Worm (Caenorhabditis elegans) whole organism, L4 larva: ENCODE data around the gene F38B7.11.
A peak's percentile ranks its signal among the peaks of the same experiment; 100 is the strongest.

Experiments used
- D1046.2 ChIP-seq: fragments of 200-800 bp; sonication (Bioruptor generic); IDR thresholded peaks from 2 replicates; pipeline ENCODE4 v1.3.6; 2022; ENCODE audit warnings: missing genetic modification characterization, missing compliant biosample characterization
- Y5F2A.4 ChIP-seq: fragments of 200-800 bp; sonication (Bioruptor generic); optimal IDR thresholded peaks from 2 replicates; lab custom pipeline; 2018; ENCODE audit warnings: mild to moderate bottlenecking, missing genetic modification characterization, missing compliant biosample characterization
- ama-1 ChIP-seq: fragments of 150-350 bp; optimal IDR thresholded peaks from 2 replicates; lab custom pipeline; 2014; ENCODE audit warnings: inconsistent platforms, mixed read lengths
- arid-1 ChIP-seq: fragments of 200-800 bp; sonication (Bioruptor generic); conservative IDR thresholded peaks from 2 replicates; pipeline ENCODE4 v1.3.6; 2022; ENCODE audit warnings: missing genetic modification reagents, missing genetic modification characterization, missing compliant biosample characterization
- ceh-62 ChIP-seq: sonication (generic microtip); optimal IDR thresholded peaks from 2 replicates; lab custom pipeline; 2017; ENCODE audit warnings: missing biosample characterization, missing genetic modification characterization
- cey-2 ChIP-seq: sonication (generic microtip); optimal IDR thresholded peaks from 3 replicates; lab custom pipeline; 2017; ENCODE audit warnings: missing genetic modification characterization, mild to moderate bottlenecking, missing compliant biosample characterization, antibody characterized with exemption, borderline replicate concordance; ENCODE audit not compliant: insufficient read depth
- ctbp-1 ChIP-seq: fragments of 200-800 bp; sonication (Bioruptor generic); IDR thresholded peaks from 2 replicates; pipeline ENCODE4 v1.3.6; 2022; ENCODE audit warnings: missing genetic modification reagents, missing genetic modification characterization, missing compliant biosample characterization
- duxl-1 ChIP-seq: sonication (generic microtip); optimal IDR thresholded peaks from 2 replicates; lab custom pipeline; 2016; ENCODE audit warnings: mild to moderate bottlenecking, missing genetic modification characterization, moderate library complexity, missing compliant biosample characterization; ENCODE audit not compliant: poor library complexity
- egl-43 ChIP-seq: fragments of 200-800 bp; sonication (Bioruptor generic); IDR thresholded peaks from 2 replicates; pipeline ENCODE4 v1.3.6; 2022; ENCODE audit warnings: missing genetic modification reagents, missing genetic modification characterization, missing compliant biosample characterization
- hlh-11 ChIP-seq: fragments of 200-800 bp; sonication (Bioruptor generic); optimal IDR thresholded peaks from 2 replicates; lab custom pipeline; 2018; ENCODE audit warnings: mild to moderate bottlenecking, missing genetic modification characterization, missing compliant biosample characterization
- hlh-30 ChIP-seq: sonication (generic microtip); optimal IDR thresholded peaks from 2 replicates; lab custom pipeline; 2017; ENCODE audit warnings: antibody characterized with exemption, mild to moderate bottlenecking, missing genetic modification characterization, missing compliant biosample characterization; ENCODE audit not compliant: insufficient read depth
- hmg-1.1 ChIP-seq: fragments of 200-800 bp; sonication (Bioruptor generic); IDR thresholded peaks from 2 replicates; pipeline ENCODE4 v1.3.6; 2022; ENCODE audit warnings: missing genetic modification reagents, missing genetic modification characterization, missing compliant biosample characterization
- lim-7 ChIP-seq: fragments of 200-800 bp; sonication (Bioruptor generic); IDR thresholded peaks from 2 replicates; pipeline ENCODE4 v1.3.6; 2022; ENCODE audit warnings: missing genetic modification characterization, missing compliant biosample characterization
- mes-2 ChIP-seq: sonication (generic microtip); optimal IDR thresholded peaks from 2 replicates; lab custom pipeline; 2016; ENCODE audit warnings: missing genotype, mild to moderate bottlenecking, missing genetic modification characterization, missing compliant biosample characterization; ENCODE audit not compliant: poor library complexity, severe bottlenecking
- mxl-2 ChIP-seq: fragments of 200-800 bp; sonication (Bioruptor generic); conservative IDR thresholded peaks from 2 replicates; pipeline ENCODE4 v1.3.6; 2022; ENCODE audit warnings: missing genetic modification reagents, missing genetic modification characterization, missing compliant biosample characterization
- mxl-3 ChIP-seq: fragments of 200-800 bp; sonication (Bioruptor generic); optimal IDR thresholded peaks from 2 replicates; lab custom pipeline; 2018; ENCODE audit warnings: mild to moderate bottlenecking, missing genetic modification characterization, missing compliant biosample characterization
- nhr-10 ChIP-seq: fragments of 150-350 bp; optimal IDR thresholded peaks from 2 replicates; lab custom pipeline; 2014; ENCODE audit warnings: missing biosample characterization, missing genetic modification characterization
- nhr-102 ChIP-seq: sonication (generic microtip); optimal IDR thresholded peaks from 2 replicates; lab custom pipeline; 2016; ENCODE audit warnings: mild to moderate bottlenecking, missing genetic modification characterization, moderate library complexity, missing compliant biosample characterization
- nhr-11 ChIP-seq: fragments of 150-350 bp; optimal IDR thresholded peaks from 2 replicates; lab custom pipeline; 2014; ENCODE audit warnings: missing biosample characterization, missing genetic modification characterization
- nhr-41 ChIP-seq: fragments of 200-800 bp; sonication (Bioruptor generic); IDR thresholded peaks from 2 replicates; pipeline ENCODE4 v1.3.6; 2022; ENCODE audit warnings: missing genetic modification reagents, missing genetic modification characterization, missing compliant biosample characterization
- nhr-42 ChIP-seq: fragments of 200-800 bp; sonication (Bioruptor generic); IDR thresholded peaks from 2 replicates; pipeline ENCODE4 v1.3.6; 2022; ENCODE audit warnings: missing genetic modification characterization, missing compliant biosample characterization
- nhr-48 ChIP-seq: sonication (generic microtip); optimal IDR thresholded peaks from 2 replicates; lab custom pipeline; 2016; ENCODE audit warnings: mild to moderate bottlenecking, missing genetic modification characterization, missing compliant biosample characterization
- rbr-2 ChIP-seq: sonication (generic microtip); optimal IDR thresholded peaks from 2 replicates; lab custom pipeline; 2016; ENCODE audit warnings: missing genotype, missing genetic modification characterization, missing compliant biosample characterization
- saeg-2 ChIP-seq: fragments of 200-800 bp; sonication (Bioruptor generic); IDR thresholded peaks from 2 replicates; pipeline ENCODE4 v1.3.6; 2022; ENCODE audit warnings: missing genetic modification reagents, missing genetic modification characterization, missing compliant biosample characterization
- set-16 ChIP-seq: fragments of 200-800 bp; sonication (Bioruptor generic); IDR thresholded peaks from 2 replicates; pipeline ENCODE4 v1.3.6; 2022; ENCODE audit warnings: missing genetic modification reagents, missing genetic modification characterization, missing compliant biosample characterization
- tag-97 ChIP-seq: fragments of 200-800 bp; sonication (Bioruptor generic); IDR thresholded peaks from 2 replicates; pipeline ENCODE4 v1.3.6; 2022; ENCODE audit warnings: missing genetic modification characterization, missing compliant biosample characterization
- unc-130 ChIP-seq: sonication (generic microtip); optimal IDR thresholded peaks from 2 replicates; lab custom pipeline; 2016; ENCODE audit warnings: missing genetic modification reagents, missing genetic modification characterization, missing compliant biosample characterization
- unc-62 ChIP-seq, 3 experiments: fragments of 150-350 bp in 1 of 3; sonication (generic microtip); optimal IDR thresholded peaks in 2 of 3; peaks in 1 of 3; 1 replicate in 1 of 3; 2 replicates in 2 of 3; lab custom pipeline; 2014 to 2017; ENCODE audit warnings: missing biosample characterization in 3 of 3, missing genetic modification characterization in 3 of 3, missing genetic modification reagents in 3 of 3, missing genotype in 1 of 3
- zfp-3 ChIP-seq: fragments of 200-800 bp; sonication (Bioruptor generic); conservative IDR thresholded peaks from 2 replicates; pipeline ENCODE4 v1.3.6; 2022; ENCODE audit warnings: missing genetic modification reagents, missing genetic modification characterization, missing compliant biosample characterization
- ztf-11 ChIP-seq: fragments of 150-350 bp; optimal IDR thresholded peaks from 2 replicates; lab custom pipeline; 2014; ENCODE audit warnings: missing biosample characterization, missing genetic modification characterization

Gene F38B7.11

DNA sequence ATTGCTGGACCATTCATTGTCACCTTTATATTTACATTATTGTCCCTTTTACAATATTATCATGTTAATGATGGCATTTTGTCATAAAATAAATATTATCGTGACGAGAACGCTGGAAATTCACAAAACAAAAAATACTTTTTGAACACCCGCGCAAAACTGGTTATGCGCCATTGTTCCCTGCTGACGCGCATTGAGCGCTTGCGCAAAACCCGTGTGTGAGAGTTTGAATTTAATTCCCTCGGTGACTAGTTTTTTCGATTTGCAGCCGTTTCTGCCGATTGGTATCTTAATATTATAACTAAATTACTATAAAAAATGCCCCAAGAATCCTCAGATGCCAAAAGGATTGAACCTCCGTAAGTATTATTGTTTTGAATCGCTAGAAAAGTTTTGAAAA is 25.4 kb upstream of the F38B7.11 start, which contains the start of gene pafo-1 (continued):
- TF ChIP-seq Y5F2A.4 (GFP tag; lab: Kevin White, UChicago): no peak
- 0 out of 2 replicates have a peak, but pooled peaks have one; percentile 39 for TF ChIP-seq saeg-2 (GFP tag; lab: Robert Waterston, UW)
- TF ChIP-seq ztf-11 (tag; lab: Kevin White, UChicago): no peak
- TF ChIP-seq nhr-42 (GFP tag; lab: Robert Waterston, UW): peak; percentile 84
- 0 out of 2 replicates have a peak, but pooled peaks have one; percentile 9 for TF ChIP-seq lim-7 (GFP tag; lab: Robert Waterston, UW)
- peak in 1 of 2 experiments; percentile 72 for TF ChIP-seq unc-62 (GFP tag; optimal IDR thresholded peaks at IDR 0.05 in 1 of 2; lab: Kevin White, UChicago)
- TF ChIP-seq unc-62 (tag; optimal IDR thresholded peaks at IDR 0.05; lab: Kevin White, UChicago): no peak
- TF ChIP-seq nhr-10 (tag; lab: Kevin White, UChicago): no peak
- peak; percentile 75 for TF ChIP-seq nhr-48 (tag; lab: Kevin White, UChicago)

DNA sequence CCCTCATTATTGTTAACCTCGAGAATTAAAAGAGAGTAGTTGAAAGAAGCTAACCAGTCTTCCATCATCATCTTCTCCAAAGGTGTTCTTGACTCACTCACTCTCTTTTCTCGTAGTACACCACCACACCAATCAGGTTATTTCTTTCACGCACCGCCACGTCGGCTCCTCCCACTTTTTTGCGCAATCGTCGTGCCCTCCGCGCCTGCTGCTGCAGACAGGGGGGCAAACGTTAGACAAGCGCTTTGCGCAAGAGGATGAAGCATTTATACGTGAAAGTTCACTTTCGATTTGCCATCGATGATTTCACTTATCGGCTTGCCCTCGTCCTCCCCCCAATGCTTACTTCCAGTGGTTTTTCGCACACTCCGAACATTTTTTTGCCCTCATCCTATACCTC is 21.6 kb upstream of the F38B7.11 start:
- 0 out of 2 replicates have a peak, but pooled peaks have one; percentile 32 for TF ChIP-seq D1046.2 (GFP tag; lab: Robert Waterston, UW)
- no peak for TF ChIP-seq mes-2 (tag; lab: Kevin White, UChicago)
- TF ChIP-seq nhr-102 (tag; lab: Kevin White, UChicago): no peak
- no peak for TF ChIP-seq ceh-62 (tag; lab: Kevin White, UChicago)
- 0 out of 2 replicates have a peak, but pooled peaks have one; percentile 39 for TF ChIP-seq egl-43 (GFP tag; lab: Robert Waterston, UW)
- TF ChIP-seq set-16 (GFP tag; lab: Robert Waterston, UW): peak; percentile 38
- peak; percentile 42 for TF ChIP-seq mxl-3 (GFP tag; lab: Kevin White, UChicago)
- TF ChIP-seq hmg-1.1: 0 out of 2 replicates have a peak, but pooled peaks have one; percentile 32
- TF ChIP-seq zfp-3: no peak
- TF ChIP-seq nhr-41 (GFP tag; lab: Robert Waterston, UW): no peak

DNA sequence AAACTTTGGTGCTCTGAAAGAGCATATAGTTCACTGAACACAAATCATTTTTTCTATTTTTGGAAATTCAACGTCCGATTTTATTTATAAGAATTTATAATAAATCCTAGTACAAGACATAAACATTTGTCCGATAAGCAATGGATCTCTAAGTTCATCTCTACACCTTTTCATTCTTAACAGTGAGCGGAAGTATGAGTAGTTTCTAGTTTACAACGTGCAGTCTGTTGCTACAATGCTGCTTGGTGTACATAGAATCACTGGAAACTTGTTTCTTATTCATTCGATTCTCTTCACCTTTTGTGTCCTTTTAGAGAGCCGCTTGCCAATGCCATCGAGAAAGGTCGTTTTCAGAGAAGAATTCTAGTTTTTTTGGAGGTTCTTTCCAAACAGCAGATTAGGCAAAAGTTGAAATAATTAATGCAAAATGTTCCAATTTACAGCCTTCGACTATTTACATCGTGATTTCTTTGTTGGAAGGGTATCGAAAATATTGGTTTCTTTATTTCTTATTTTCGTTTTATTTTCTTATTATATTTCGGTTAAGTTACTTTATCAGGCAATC is 19.9 kb upstream of the F38B7.11 start:
- TF ChIP-seq rbr-2 (tag; lab: Kevin White, UChicago) (no peak), unc-62 (GFP tag; optimal IDR thresholded peaks at IDR 0.05 in 1 of 2; lab: Kevin White, UChicago) (peak in 1 of 2 experiments; percentile 91), unc-62 (tag; optimal IDR thresholded peaks at IDR 0.05; lab: Kevin White, UChicago) (no peak), arid-1 (no peak), hlh-11 (tag; lab: Kevin White, UChicago) (no peak)

DNA sequence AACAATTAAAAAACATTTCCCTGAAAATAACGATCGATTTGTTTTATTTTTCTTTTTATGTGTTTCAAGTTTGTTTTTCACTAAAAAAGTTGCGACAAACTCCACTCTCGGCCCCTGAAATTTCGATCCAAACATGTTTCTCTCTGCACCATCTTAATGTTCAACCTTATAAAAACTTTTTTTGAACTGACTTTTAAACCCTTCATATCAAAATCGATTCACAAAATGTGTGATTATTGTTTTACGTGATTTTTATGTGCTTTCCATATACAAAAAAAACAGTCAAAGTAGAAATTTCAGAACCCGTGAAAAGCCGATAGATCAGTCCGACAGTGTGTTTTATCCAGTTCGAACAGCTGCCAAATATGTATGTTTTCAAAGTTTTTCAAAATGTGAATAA is 19.4 kb upstream of the F38B7.11 start, which contains the start of gene ccch-1:
Gene ccch-1, plus strand, starts transcription at position 301 of the 400 bp plus-strand sequence.
- TF ChIP-seq unc-130 (no peak), ama-1 (lab: Kevin White, UChicago) (no peak), mxl-2 (no peak), tag-97 (GFP tag; lab: Robert Waterston, UW) (no peak), cey-2 (no peak), nhr-11 (tag; lab: Kevin White, UChicago) (no peak), ctbp-1 (GFP tag; lab: Robert Waterston, UW) (no peak)

DNA sequence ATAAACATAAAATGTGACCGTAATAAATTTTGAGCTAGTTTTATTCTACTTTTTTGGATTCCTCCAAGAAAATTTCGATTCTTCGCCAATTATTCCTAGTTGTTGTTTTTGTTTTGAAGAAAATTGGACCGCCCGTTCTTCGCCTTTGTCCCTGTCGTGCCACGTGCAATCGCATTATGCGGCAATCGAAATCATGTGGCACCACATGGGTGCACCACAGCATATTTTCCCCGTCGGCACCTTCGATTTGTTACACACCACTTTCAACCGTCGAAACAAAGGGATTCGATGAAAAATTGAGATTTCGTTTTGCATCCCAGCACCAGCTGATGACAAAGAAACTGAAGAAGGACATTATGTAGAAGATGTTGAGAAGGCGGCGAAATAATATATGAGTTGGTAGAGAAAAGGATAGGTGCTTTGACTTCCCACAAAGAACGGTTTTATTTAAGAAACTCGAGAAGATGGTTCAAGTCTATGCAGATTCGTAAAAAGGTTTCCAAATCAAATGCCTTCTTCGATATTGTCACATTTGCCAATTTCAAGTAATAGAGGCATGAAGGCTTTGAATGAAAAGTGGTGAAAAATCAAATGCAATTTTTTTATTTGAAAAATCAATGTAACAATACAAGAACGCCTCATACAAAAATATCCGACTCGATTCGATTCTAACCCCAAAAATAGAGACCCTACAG is 18.1 kb upstream of the F38B7.11 start:
- TF ChIP-seq hlh-30 (peak; percentile 50), duxl-1 (tag; lab: Kevin White, UChicago) (no peak), unc-62 (GFP tag; optimal IDR thresholded peaks at IDR 0.05 in 1 of 2; lab: Kevin White, UChicago) (peak in 1 of 2 experiments; percentile 91), unc-62 (tag; optimal IDR thresholded peaks at IDR 0.05; lab: Kevin White, UChicago) (no peak)
